Worm (Caenorhabditis elegans) whole organism, early embryonic: ENCODE data around the gene F37C4.6.

Experiments used
- ama-1 ChIP-seq: fragments of 150-350 bp; optimal IDR thresholded peaks from 2 replicates; lab custom pipeline; 2014
- flt-1 ChIP-seq: fragments of 200-800 bp; sonication (Bioruptor generic); IDR thresholded peaks from 2 replicates; pipeline ENCODE4 v1.3.6; 2022; ENCODE audit warnings: missing genetic modification characterization, missing compliant biosample characterization
- hmg-4 ChIP-seq: fragments of 200-800 bp; sonication (Bioruptor generic); optimal IDR thresholded peaks from 2 replicates; lab custom pipeline; 2018; ENCODE audit warnings: mild to moderate bottlenecking, missing genetic modification characterization, missing compliant biosample characterization
- sea-1 ChIP-seq: fragments of 200-800 bp; sonication (Bioruptor generic); conservative IDR thresholded peaks from 2 replicates; pipeline ENCODE4 v1.3.6; 2022; ENCODE audit warnings: missing genetic modification characterization, missing compliant biosample characterization

ce11 chrIV:3894770-3895169, 16.6 kb upstream of the F37C4.6 start, which contains the start of gene dct-8:
- TF ChIP-seq ama-1 (lab: Kevin White, UChicago), result no peak
- TF ChIP-seq sea-1 (GFP tag; lab: Robert Waterston, UW), result no peak
- TF ChIP-seq hmg-4, result no peak
- TF ChIP-seq flt-1 (GFP tag; lab: Robert Waterston, UW), result no peak
